Fruit fly (Drosophila melanogaster): ENCODE results near the gene CG10973.

The CG10973 gene

DNA sequence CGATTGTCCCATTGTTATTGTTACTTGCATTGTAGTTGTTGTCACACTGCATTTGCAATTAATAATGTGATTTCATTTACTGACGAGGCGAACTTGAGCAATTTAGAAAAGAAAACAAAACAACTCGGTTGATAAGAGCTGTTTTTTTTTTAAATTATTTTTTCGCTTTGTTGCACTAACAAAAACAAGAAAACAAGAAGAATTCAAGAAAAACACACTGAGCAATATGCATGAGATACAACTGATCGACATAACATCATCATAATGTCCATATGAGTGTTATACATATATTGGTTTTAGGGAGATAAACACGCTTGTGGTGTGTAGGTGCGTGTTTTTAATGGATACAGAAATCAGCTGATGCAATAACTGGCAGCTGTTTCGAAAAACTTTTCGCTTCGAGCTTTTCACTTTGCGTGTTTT is 47.9 kb upstream of the CG10973 start (continued):
- TF ChIP-seq sc (optimal IDR thresholded peaks at IDR 0.05) (no peak), sc (GFP tag; optimal IDR thresholded peaks at IDR 0.05) (no peak), esg (GFP tag; conservative IDR thresholded peaks at IDR 0.05) (no peak), dmrt11E (tag; optimal IDR thresholded peaks at IDR 0.05) (no peak), CG10543 (GFP tag; optimal IDR thresholded peaks at IDR 0.05) (peak; percentile 28), Med (GFP tag) (peak; percentile 75), CG18599 (GFP tag; optimal IDR thresholded peaks at IDR 0.05) (peak; percentile 35)

DNA sequence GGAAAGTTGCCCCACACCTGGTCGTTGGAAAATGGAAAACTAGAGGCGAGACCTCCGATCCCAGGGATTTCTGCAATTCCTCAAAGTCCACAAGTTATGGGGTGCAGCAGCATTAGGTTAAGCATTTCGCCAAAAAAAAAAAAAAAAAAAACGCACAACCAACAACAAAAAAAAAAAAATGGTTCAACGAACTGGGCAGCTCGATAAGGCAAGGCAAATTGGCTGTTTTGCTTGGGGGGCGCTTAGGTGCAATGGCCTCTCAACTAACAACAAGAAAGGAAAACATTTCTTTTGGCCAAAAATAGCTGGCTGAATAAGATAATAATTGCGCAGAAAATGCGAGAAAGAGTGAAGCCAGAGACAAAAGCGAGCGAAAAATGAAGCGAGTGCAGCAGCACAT is 45.6 kb upstream of the CG10973 start:
- peak; percentile 56 for TF ChIP-seq sug (tag; optimal IDR thresholded peaks at IDR 0.05)
- no peak for TF ChIP-seq nau (GFP tag; optimal IDR thresholded peaks at IDR 0.05)
- no peak for TF ChIP-seq Hand (GFP tag; optimal IDR thresholded peaks at IDR 0.05)
- no peak for TF ChIP-seq sna (GFP tag; IDR thresholded peaks at IDR 0.05; ENCODE audit: partially characterized antibody)
- TF ChIP-seq YL-1 (GFP tag; optimal IDR thresholded peaks at IDR 0.05): no peak

DNA sequence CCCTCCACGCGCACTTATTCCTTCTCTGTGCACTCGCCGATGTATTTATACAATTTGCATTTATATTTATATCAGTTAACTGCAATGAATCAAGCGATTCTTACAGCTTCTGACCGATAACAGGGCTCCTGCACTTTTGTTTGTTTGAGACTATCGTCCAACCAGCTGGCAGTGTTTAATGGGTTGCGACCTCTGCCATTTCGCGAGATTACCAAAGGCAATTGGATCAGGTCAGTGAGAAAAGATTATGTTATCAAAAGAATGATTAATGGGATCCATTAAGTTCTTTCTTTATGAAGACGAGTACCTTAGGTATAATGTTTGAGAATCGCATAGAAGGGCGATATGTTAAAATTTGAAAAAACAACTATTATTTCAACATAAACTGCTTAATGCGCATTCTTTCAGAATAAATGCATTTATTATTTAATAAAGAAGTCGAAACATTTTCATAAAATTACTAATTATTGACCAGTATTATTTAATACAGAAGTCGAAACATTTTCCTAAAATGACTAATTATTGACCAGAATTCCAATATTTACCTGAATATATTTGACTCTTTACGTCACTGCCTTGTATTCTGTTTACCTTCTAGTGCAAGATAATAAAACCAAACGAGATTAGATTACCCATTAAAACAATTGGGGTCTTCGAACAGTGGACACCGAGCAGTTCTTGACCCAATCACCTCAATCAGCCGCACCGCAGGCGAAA is 45.0 kb upstream of the CG10973 start:
- TF ChIP-seq Gsc (GFP tag; IDR thresholded peaks at IDR 0.05): no peak
- peak; percentile 31 for TF ChIP-seq CG15601 (tag; optimal IDR thresholded peaks at IDR 0.05)
- peak; percentile 23 for TF ChIP-seq D19B (GFP tag; optimal IDR thresholded peaks at IDR 0.05)
- TF ChIP-seq tio (GFP tag; optimal IDR thresholded peaks at IDR 0.05): no peak
- peak; percentile 93 for TF ChIP-seq CG17829 (tag; optimal IDR thresholded peaks at IDR 0.05)
- no peak for TF ChIP-seq tll (GFP tag; optimal IDR thresholded peaks at IDR 0.05)
- no peak for TF ChIP-seq Mrtf (GFP tag; IDR thresholded peaks at IDR 0.05)
- no peak for TF ChIP-seq ewg (GFP tag; optimal IDR thresholded peaks at IDR 0.05)
- peak; percentile 74 for TF ChIP-seq sens (GFP tag)
- peak in 1 of 2 experiments; percentile 12 for TF ChIP-seq Hr51 (GFP tag; optimal IDR thresholded peaks at IDR 0.05)
- no peak for TF ChIP-seq YL-1 (GFP tag; optimal IDR thresholded peaks at IDR 0.05)
- no peak for TF ChIP-seq Neu2 (GFP tag; optimal IDR thresholded peaks at IDR 0.05; ENCODE audit: borderline replicate concordance)
- peak; percentile 20 for TF ChIP-seq PHDP (tag; optimal IDR thresholded peaks at IDR 0.05)
- TF ChIP-seq CG9727 (GFP tag; optimal IDR thresholded peaks at IDR 0.05): no peak
- no peak for TF ChIP-seq Deaf1 (tag; optimal IDR thresholded peaks at IDR 0.05)
- TF ChIP-seq Pdp1 (GFP tag; optimal IDR thresholded peaks at IDR 0.05): peak in 1 of 2 experiments; percentile 44
- TF ChIP-seq ERR (GFP tag; optimal IDR thresholded peaks at IDR 0.05): no peak
- TF ChIP-seq crc (GFP tag; optimal IDR thresholded peaks at IDR 0.05): no peak
- TF ChIP-seq CG31365 (tag; optimal IDR thresholded peaks at IDR 0.05): no peak
- no peak for TF ChIP-seq CG2199 (GFP tag; IDR thresholded peaks at IDR 0.05)
- no peak for TF ChIP-seq Ravus (GFP tag; IDR thresholded peaks at IDR 0.05)
- peak in 1 of 2 experiments; percentile 71 for TF ChIP-seq Hr78 (GFP tag; optimal IDR thresholded peaks at IDR 0.05)
- no peak for TF ChIP-seq CG31224 (GFP tag; IDR thresholded peaks at IDR 0.05)
- TF ChIP-seq gem (tag; optimal IDR thresholded peaks at IDR 0.05): peak; percentile 22
- peak; percentile 15 for TF ChIP-seq grau (tag; optimal IDR thresholded peaks at IDR 0.05)
- TF ChIP-seq CG10147 (GFP tag; optimal IDR thresholded peaks at IDR 0.05): no peak
- TF ChIP-seq CG12071 (GFP tag; optimal IDR thresholded peaks at IDR 0.05): no peak
- no peak for TF ChIP-seq CG33557 (GFP tag; optimal IDR thresholded peaks at IDR 0.05)
- TF ChIP-seq CG10565 (GFP tag; optimal IDR thresholded peaks at IDR 0.05): no peak
- peak; percentile 30 for TF ChIP-seq exex (tag; optimal IDR thresholded peaks at IDR 0.05)
- TF ChIP-seq fd3F (GFP tag; optimal IDR thresholded peaks at IDR 0.05): no peak
- no peak for TF ChIP-seq CG6654 (GFP tag; optimal IDR thresholded peaks at IDR 0.05)

Data from whole organism, embryonic.